Worm (Caenorhabditis elegans): ENCODE data around the gene irld-15.

- TF ChIP-seq fos-1 (tag; optimal IDR thresholded peaks at IDR 0.05) (no peak), nhr-21 (tag; optimal IDR thresholded peaks at IDR 0.05) (no peak), nhr-77 (tag; optimal IDR thresholded peaks at IDR 0.05) (no peak), ztf-11 (tag; optimal IDR thresholded peaks at IDR 0.05) (no peak), nhr-237 (tag; optimal IDR thresholded peaks at IDR 0.05) (no peak), ZK546.5 (tag; optimal IDR thresholded peaks at IDR 0.05) (no peak), lin-13 (GFP tag; optimal IDR thresholded peaks at IDR 0.05) (no peak), mbf-1 (tag; optimal IDR thresholded peaks at IDR 0.05) (no peak), R02D3.7 (tag; optimal IDR thresholded peaks at IDR 0.05) (no peak), sma-9 (GFP tag; optimal IDR thresholded peaks at IDR 0.05) (no peak), sma-9 (tag; optimal IDR thresholded peaks at IDR 0.05) (no peak), elt-3 (tag; optimal IDR thresholded peaks at IDR 0.05) (no peak)
Measured at ce11 chrV:2285107-2285506, 18.6 kb downstream of the irld-15 start, which contains the start of gene nhr-227.
